Worm (Caenorhabditis elegans) whole organism, early embryonic: ENCODE results near the gene ZK353.9.

ENCODE experiments used
- B0310.2 ChIP-seq: sonication (generic microtip); optimal IDR thresholded peaks from 2 replicates; lab custom pipeline; 2016; ENCODE audit warnings: mild to moderate bottlenecking, missing genetic modification characterization, missing compliant biosample characterization
- F13C5.2 ChIP-seq: sonication (generic microtip); optimal IDR thresholded peaks from 2 replicates; lab custom pipeline; 2017; ENCODE audit warnings: mild to moderate bottlenecking, missing genetic modification characterization, inconsistent platforms, missing compliant biosample characterization
- aly-1 ChIP-seq: sonication (generic microtip); optimal IDR thresholded peaks from 2 replicates; lab custom pipeline; 2016; ENCODE audit warnings: missing genetic modification characterization, missing compliant biosample characterization
- ama-1 ChIP-seq: fragments of 150-350 bp; optimal IDR thresholded peaks from 2 replicates; lab custom pipeline; 2014
- ceh-13 ChIP-seq: fragments of 200-800 bp; sonication (Bioruptor generic); optimal IDR thresholded peaks from 2 replicates; lab custom pipeline; 2018; ENCODE audit warnings: mild to moderate bottlenecking, missing genetic modification characterization, missing compliant biosample characterization
- ceh-36 ChIP-seq: sonication (generic microtip); optimal IDR thresholded peaks from 2 replicates; lab custom pipeline; 2016; ENCODE audit warnings: missing genetic modification characterization, inconsistent platforms, missing compliant biosample characterization
- ets-7 ChIP-seq: sonication (generic microtip); optimal IDR thresholded peaks from 2 replicates; lab custom pipeline; 2016; ENCODE audit warnings: missing genotype, missing genetic modification characterization, missing compliant biosample characterization
- flt-1 ChIP-seq: fragments of 200-800 bp; sonication (Bioruptor generic); IDR thresholded peaks from 2 replicates; pipeline ENCODE4 v1.3.6; 2022; ENCODE audit warnings: missing genetic modification characterization, missing compliant biosample characterization
- hmbx-1 ChIP-seq: sonication (generic microtip); optimal IDR thresholded peaks from 2 replicates; lab custom pipeline; 2016; ENCODE audit warnings: mild to moderate bottlenecking, missing genetic modification characterization, missing compliant biosample characterization
- hmg-4 ChIP-seq: fragments of 200-800 bp; sonication (Bioruptor generic); optimal IDR thresholded peaks from 2 replicates; lab custom pipeline; 2018; ENCODE audit warnings: mild to moderate bottlenecking, missing genetic modification characterization, missing compliant biosample characterization
- hnd-1 ChIP-seq: sonication (generic microtip); optimal IDR thresholded peaks from 2 replicates; lab custom pipeline; 2016; ENCODE audit warnings: missing genetic modification characterization, missing compliant biosample characterization
- pes-1 ChIP-seq: fragments of 200-800 bp; sonication (Bioruptor generic); IDR thresholded peaks from 2 replicates; pipeline ENCODE4 v1.3.6; 2022; ENCODE audit warnings: missing genetic modification reagents, missing genetic modification characterization, missing compliant biosample characterization
- scrt-1 ChIP-seq: fragments of 200-800 bp; sonication (Bioruptor generic); IDR thresholded peaks from 2 replicates; pipeline ENCODE4 v1.3.6; 2022; ENCODE audit warnings: missing genetic modification characterization, missing compliant biosample characterization
- sea-1 ChIP-seq: fragments of 200-800 bp; sonication (Bioruptor generic); conservative IDR thresholded peaks from 2 replicates; pipeline ENCODE4 v1.3.6; 2022; ENCODE audit warnings: missing genetic modification characterization, missing compliant biosample characterization
- tbx-11 ChIP-seq: fragments of 200-800 bp; sonication (Bioruptor generic); IDR thresholded peaks from 2 replicates; pipeline ENCODE4 v1.3.6; 2022; ENCODE audit warnings: missing genetic modification characterization, missing compliant biosample characterization
- tbx-37 ChIP-seq: fragments of 200-800 bp; sonication (Bioruptor generic); conservative IDR thresholded peaks from 2 replicates; pipeline ENCODE4 v1.3.6; 2022; ENCODE audit warnings: missing genetic modification reagents, missing genetic modification characterization, missing compliant biosample characterization
- tra-4 ChIP-seq: sonication (generic microtip); optimal IDR thresholded peaks from 2 replicates; lab custom pipeline; 2017; ENCODE audit warnings: missing genetic modification characterization, missing compliant biosample characterization

Gene ZK353.9

ce11 chrIII:8401887-8402286 lies 7.4 kb upstream of the ZK353.9 start, which contains the start of gene lap-1:
lap-1 (minus strand) TSS chrIII:8401928.
- TF ChIP-seq hmg-4 (GFP tag; lab: Kevin White, UChicago) (no peak), tbx-37 (GFP tag; lab: Robert Waterston, UW) (no peak), flt-1 (GFP tag; lab: Robert Waterston, UW) (no peak), aly-1 (tag; lab: Kevin White, UChicago) (no peak), F13C5.2 (no peak), ama-1 (lab: Kevin White, UChicago) (no peak), ets-7 (tag; lab: Kevin White, UChicago) (no peak), hnd-1 (tag; lab: Kevin White, UChicago) (no peak), hmbx-1 (tag; lab: Kevin White, UChicago) (no peak), ceh-36 (tag; lab: Kevin White, UChicago) (no peak), sea-1 (GFP tag; lab: Robert Waterston, UW) (no peak)

ce11 chrIII:8402633-8403032 lies 6.7 kb upstream of the ZK353.9 start:
- TF ChIP-seq B0310.2, result no peak
- no peak for TF ChIP-seq sea-1 (GFP tag; lab: Robert Waterston, UW)
- TF ChIP-seq hmbx-1 (tag; lab: Kevin White, UChicago), result no peak
- no peak for TF ChIP-seq tbx-37 (GFP tag; lab: Robert Waterston, UW)

ce11 chrIII:8403507-8403906 lies 5.8 kb upstream of the ZK353.9 start, which contains the start of gene cutc-1:
cutc-1 (minus strand) TSS chrIII:8403607.
- TF ChIP-seq pes-1 (GFP tag; lab: Robert Waterston, UW) (no peak), aly-1 (tag; lab: Kevin White, UChicago) (no peak), ceh-36 (tag; lab: Kevin White, UChicago) (no peak), hmbx-1 (tag; lab: Kevin White, UChicago) (no peak), sea-1 (GFP tag; lab: Robert Waterston, UW) (no peak), F13C5.2 (no peak), tbx-37 (GFP tag; lab: Robert Waterston, UW) (no peak), ets-7 (tag; lab: Kevin White, UChicago) (no peak), hnd-1 (tag; lab: Kevin White, UChicago) (no peak), ama-1 (lab: Kevin White, UChicago) (no peak), ceh-13 (GFP tag; lab: Kevin White, UChicago) (no peak), B0310.2 (no peak), tra-4 (tag; lab: Kevin White, UChicago) (no peak), flt-1 (GFP tag; lab: Robert Waterston, UW) (no peak), hmg-4 (GFP tag; lab: Kevin White, UChicago) (no peak), scrt-1 (GFP tag; lab: Robert Waterston, UW) (no peak), tbx-11 (GFP tag; lab: Robert Waterston, UW) (no peak)

- TF ChIP-seq pes-1 (GFP tag; lab: Robert Waterston, UW) (no peak), flt-1 (GFP tag; lab: Robert Waterston, UW) (no peak), tra-4 (tag; lab: Kevin White, UChicago) (no peak), ceh-13 (GFP tag; lab: Kevin White, UChicago) (no peak), hmg-4 (GFP tag; lab: Kevin White, UChicago) (no peak), B0310.2 (no peak), F13C5.2 (no peak), scrt-1 (GFP tag; lab: Robert Waterston, UW) (no peak), tbx-37 (GFP tag; lab: Robert Waterston, UW) (no peak), hmbx-1 (tag; lab: Kevin White, UChicago) (no peak), sea-1 (GFP tag; lab: Robert Waterston, UW) (no peak), ama-1 (lab: Kevin White, UChicago) (no peak), aly-1 (tag; lab: Kevin White, UChicago) (no peak), ceh-36 (tag; lab: Kevin White, UChicago) (no peak), hnd-1 (tag; lab: Kevin White, UChicago) (no peak), tbx-11 (GFP tag; lab: Robert Waterston, UW) (no peak)
These were observed 3.8 kb upstream of the ZK353.9 start, which contains the start of the genes ubxn-4 and cyy-1 for ce11 chrIII:8405449-8405962. ubxn-4 (minus strand) TSS chrIII:8405562. cyy-1 (plus strand) TSS chrIII:8405874.

ce11 chrIII:8410747-8411146 lies 1.5 kb downstream of the ZK353.9 start:
- no peak for TF ChIP-seq hmbx-1 (tag; lab: Kevin White, UChicago)

ce11 chrIII:8411976-8412375 lies 2.7 kb downstream of the ZK353.9 start:
- TF ChIP-seq B0310.2 (no peak), pes-1 (GFP tag; lab: Robert Waterston, UW) (0 out of 2 replicates have a peak, but pooled peaks have one; percentile 43), F13C5.2 (peak; percentile 13), hmg-4 (GFP tag; lab: Kevin White, UChicago) (peak; percentile 45), hmbx-1 (tag; lab: Kevin White, UChicago) (no peak), flt-1 (GFP tag; lab: Robert Waterston, UW) (no peak), sea-1 (GFP tag; lab: Robert Waterston, UW) (no peak), ceh-36 (tag; lab: Kevin White, UChicago) (no peak), ama-1 (lab: Kevin White, UChicago) (no peak), ets-7 (tag; lab: Kevin White, UChicago) (no peak), scrt-1 (GFP tag; lab: Robert Waterston, UW) (no peak), tbx-37 (GFP tag; lab: Robert Waterston, UW) (no peak), tbx-11 (GFP tag; lab: Robert Waterston, UW) (no peak), aly-1 (tag; lab: Kevin White, UChicago) (no peak)

ce11 chrIII:8413501-8413900 lies 4.2 kb downstream of the ZK353.9 start:
- no peak for TF ChIP-seq ama-1 (lab: Kevin White, UChicago)
- no peak for TF ChIP-seq B0310.2
- TF ChIP-seq ceh-36 (tag; lab: Kevin White, UChicago), result no peak
- no peak for TF ChIP-seq hmg-4 (GFP tag; lab: Kevin White, UChicago)
- TF ChIP-seq tbx-11 (GFP tag; lab: Robert Waterston, UW), result no peak
- TF ChIP-seq hnd-1 (tag; lab: Kevin White, UChicago), result no peak
- no peak for TF ChIP-seq scrt-1 (GFP tag; lab: Robert Waterston, UW)
- no peak for TF ChIP-seq tbx-37 (GFP tag; lab: Robert Waterston, UW)
- TF ChIP-seq ceh-13 (GFP tag; lab: Kevin White, UChicago), result no peak
- no peak for TF ChIP-seq hmbx-1 (tag; lab: Kevin White, UChicago)
- TF ChIP-seq F13C5.2, result no peak
- TF ChIP-seq pes-1 (GFP tag; lab: Robert Waterston, UW), result no peak
- TF ChIP-seq tra-4 (tag; lab: Kevin White, UChicago), result no peak
- no peak for TF ChIP-seq flt-1 (GFP tag; lab: Robert Waterston, UW)
- no peak for TF ChIP-seq sea-1 (GFP tag; lab: Robert Waterston, UW)
- TF ChIP-seq ets-7 (tag; lab: Kevin White, UChicago), result no peak
- no peak for TF ChIP-seq aly-1 (tag; lab: Kevin White, UChicago)
